Fruit fly (Drosophila melanogaster): ENCODE results near the gene CG15554.

CG15554 gene

dm6 chr3R:31168968-31169367 lies 43.0 kb downstream of the CG15554 start, which contains the start of gene stops (continued):
- TF ChIP-seq Sox102F (GFP tag; optimal IDR thresholded peaks at IDR 0.05), result peak; percentile 15
- TF ChIP-seq ro (GFP tag; IDR thresholded peaks at IDR 0.05), result no peak
- peak; percentile 2 for TF ChIP-seq Fer1 (GFP tag; optimal IDR thresholded peaks at IDR 0.05)
- no peak for TF ChIP-seq CG12155 (GFP tag; optimal IDR thresholded peaks at IDR 0.05)
- TF ChIP-seq CG13296 (GFP tag; optimal IDR thresholded peaks at IDR 0.05), result no peak
- no peak for TF ChIP-seq CG9932 (GFP tag; IDR thresholded peaks at IDR 0.05)
- TF ChIP-seq CG8478 (optimal IDR thresholded peaks at IDR 0.05), result no peak
- no peak for TF ChIP-seq tap (tag; optimal IDR thresholded peaks at IDR 0.05)
- no peak for TF ChIP-seq Nf-YC (tag; optimal IDR thresholded peaks at IDR 0.05)
- TF ChIP-seq CG4360 (GFP tag; IDR thresholded peaks at IDR 0.05), result peak; percentile 31; the same call in 1 of the 2 replicates
- TF ChIP-seq ttk (GFP tag; IDR thresholded peaks at IDR 0.05), result peak; percentile 23; the same call in 1 of the 2 replicates
- no peak for TF ChIP-seq twi (tag; optimal IDR thresholded peaks at IDR 0.05)
- no peak for TF ChIP-seq trem (tag; optimal IDR thresholded peaks at IDR 0.05)
- TF ChIP-seq CG11085 (GFP tag; IDR thresholded peaks at IDR 0.05), result no peak
- TF ChIP-seq CG11560 (tag; IDR thresholded peaks at IDR 0.05), result no peak
- no peak for TF ChIP-seq BtbVII (GFP tag; optimal IDR thresholded peaks at IDR 0.05)
- no peak for TF ChIP-seq CG5245 (GFP tag; optimal IDR thresholded peaks at IDR 0.05)
- TF ChIP-seq so (GFP tag; IDR thresholded peaks at IDR 0.05), result no peak
- no peak for TF ChIP-seq Deaf1 (tag; optimal IDR thresholded peaks at IDR 0.05)
- no peak for TF ChIP-seq CG10431 (GFP tag; optimal IDR thresholded peaks at IDR 0.05)
- TF ChIP-seq CG33213 (GFP tag; optimal IDR thresholded peaks at IDR 0.05), result peak; percentile 61
- TF ChIP-seq CG6791 (GFP tag; IDR thresholded peaks at IDR 0.05; ENCODE audit: partially characterized antibody), result no peak
- peak; percentile 18 for TF ChIP-seq pho (GFP tag; optimal IDR thresholded peaks at IDR 0.05)
- TF ChIP-seq maf-S (GFP tag; optimal IDR thresholded peaks at IDR 0.05), result peak; percentile 34
- TF ChIP-seq Spps (tag; optimal IDR thresholded peaks at IDR 0.05), result no peak
- no peak for TF ChIP-seq mld (GFP tag; IDR thresholded peaks at IDR 0.05; ENCODE audit: partially characterized antibody)
- TF ChIP-seq CG7271 (tag; optimal IDR thresholded peaks at IDR 0.05), result no peak
- TF ChIP-seq CG2199 (GFP tag; IDR thresholded peaks at IDR 0.05), result no peak
- TF ChIP-seq h (optimal IDR thresholded peaks at IDR 0.05), result no peak
- TF ChIP-seq CG12391 (tag; optimal IDR thresholded peaks at IDR 0.05), result no peak
- TF ChIP-seq CTCF (GFP tag; optimal IDR thresholded peaks at IDR 0.05), result peak; percentile 18
- TF ChIP-seq CG11456 (GFP tag; IDR thresholded peaks at IDR 0.05), result 0 out of 3 replicates have a peak, but pooled peaks have one; percentile 59
- peak; percentile 16 for TF ChIP-seq CG13123 (GFP tag; optimal IDR thresholded peaks at IDR 0.05)
- peak; percentile 34 for TF ChIP-seq unpg (GFP tag; optimal IDR thresholded peaks at IDR 0.05)
- TF ChIP-seq CG6254 (GFP tag; optimal IDR thresholded peaks at IDR 0.05), result peak; percentile 50
- TF ChIP-seq hkb (optimal IDR thresholded peaks at IDR 0.05), result no peak
- no peak for TF ChIP-seq hkb (GFP tag; IDR thresholded peaks at IDR 0.05)
- TF ChIP-seq Oli (tag; optimal IDR thresholded peaks at IDR 0.05), result no peak
- peak; percentile 43 for TF ChIP-seq HLHmδ (GFP tag; optimal IDR thresholded peaks at IDR 0.05)
- TF ChIP-seq esg (GFP tag; conservative IDR thresholded peaks at IDR 0.05), result no peak
- no peak for TF ChIP-seq CG10462 (GFP tag; optimal IDR thresholded peaks at IDR 0.05)
- TF ChIP-seq sd (tag; optimal IDR thresholded peaks at IDR 0.05), result no peak
- no peak for TF ChIP-seq CG30431 (GFP tag; optimal IDR thresholded peaks at IDR 0.05)
- no peak for TF ChIP-seq CG18262 (tag; optimal IDR thresholded peaks at IDR 0.05)
- peak; percentile 31 for TF ChIP-seq CG15696 (tag; optimal IDR thresholded peaks at IDR 0.05)
- no peak for TF ChIP-seq gcm2 (GFP tag; optimal IDR thresholded peaks at IDR 0.05)
- TF ChIP-seq HLH3B (GFP tag; IDR thresholded peaks at IDR 0.05), result 0 out of 2 replicates have a peak, but pooled peaks have one; percentile 21
- no peak for TF ChIP-seq Neu2 (GFP tag; optimal IDR thresholded peaks at IDR 0.05; ENCODE audit: borderline replicate concordance)
- no peak for TF ChIP-seq CG12299 (tag; optimal IDR thresholded peaks at IDR 0.05)
- no peak; the same call in 1 of the 2 replicates for TF ChIP-seq CG10366 (GFP tag; IDR thresholded peaks at IDR 0.05)
- no peak for TF ChIP-seq CG9797 (GFP tag; optimal IDR thresholded peaks at IDR 0.05)
- no peak for TF ChIP-seq CG4404 (GFP tag; IDR thresholded peaks at IDR 0.05)
- TF ChIP-seq run (tag; optimal IDR thresholded peaks at IDR 0.05), result no peak
- no peak for TF ChIP-seq hth (optimal IDR thresholded peaks at IDR 0.05)
